Worm (Caenorhabditis elegans): Measurements from ENCODE around the gene srsx-13.
A peak's percentile ranks its signal among the peaks of the same experiment; 100 is the strongest.

srsx-13 gene

ce11 chrV:4964671-4965420 lies 18.1 kb downstream of the srsx-13 start (continued):
- TF ChIP-seq zfp-2 (tag; optimal IDR thresholded peaks at IDR 0.05) (no peak), jun-1 (tag; optimal IDR thresholded peaks at IDR 0.05) (no peak), php-3 (GFP tag; IDR thresholded peaks at IDR 0.05) (no peak), dve-1 (tag; optimal IDR thresholded peaks at IDR 0.05; ENCODE audit: insufficient read depth) (no peak), mxl-2 (GFP tag; conservative IDR thresholded peaks at IDR 0.05) (no peak), aly-2 (tag; optimal IDR thresholded peaks at IDR 0.05) (no peak), madf-9 (GFP tag; conservative IDR thresholded peaks at IDR 0.05) (no peak)

ce11 chrV:4964020-4964635 lies 18.9 kb downstream of the srsx-13 start:
- TF ChIP-seq rbr-2 (tag; optimal IDR thresholded peaks at IDR 0.05) (peak; percentile 0), zag-1 (tag; optimal IDR thresholded peaks at IDR 0.05) (no peak), unc-62 (GFP tag; optimal IDR thresholded peaks at IDR 0.05 in 1 of 2) (no peak), unc-62 (tag; optimal IDR thresholded peaks at IDR 0.05) (no peak), egl-43 (GFP tag; IDR thresholded peaks at IDR 0.05) (peak; percentile 31; the same call in 1 of the 2 replicates), set-16 (GFP tag; IDR thresholded peaks at IDR 0.05) (peak; percentile 63), nhr-42 (GFP tag; IDR thresholded peaks at IDR 0.05) (no peak), R02D3.7 (tag; optimal IDR thresholded peaks at IDR 0.05) (no peak), dmd-8 (GFP tag; IDR thresholded peaks at IDR 0.05) (peak; percentile 49; the same call in 1 of the 2 replicates), mdt-29 (GFP tag; IDR thresholded peaks at IDR 0.05) (no peak), daf-16 (GFP tag; optimal IDR thresholded peaks at IDR 0.05) (no peak), daf-16 (tag; optimal IDR thresholded peaks at IDR 0.05) (no peak), ceh-20 (GFP tag; IDR thresholded peaks at IDR 0.05) (no peak), nhr-11 (tag; optimal IDR thresholded peaks at IDR 0.05) (no peak), ceh-82 (tag; optimal IDR thresholded peaks at IDR 0.05) (no peak), nhr-111 (GFP tag; optimal IDR thresholded peaks at IDR 0.05) (no peak)

- TF ChIP-seq F49E8.2 (tag; optimal IDR thresholded peaks at IDR 0.05; ENCODE audit: borderline replicate concordance) (peak; percentile 76), cey-2 (tag; optimal IDR thresholded peaks at IDR 0.05; ENCODE audit: borderline replicate concordance, insufficient read depth) (no peak), lin-38 (GFP tag; IDR thresholded peaks at IDR 0.05) (peak; percentile 36; the same call in 1 of the 2 replicates)
Observed at ce11 chrV:4963606-4964005, 19.4 kb downstream of the srsx-13 start.

ce11 chrV:4962968-4963367 lies 20.0 kb downstream of the srsx-13 start, which contains the start of gene tam-1:
Gene tam-1, minus strand, starts transcription at chrV:4963102.
- TF ChIP-seq nhr-76 (tag; optimal IDR thresholded peaks at IDR 0.05), result no peak
- TF ChIP-seq egl-43 (GFP tag; IDR thresholded peaks at IDR 0.05), result no peak
- TF ChIP-seq mes-2 (tag; optimal IDR thresholded peaks at IDR 0.05; ENCODE audit: poor library complexity, severe bottlenecking), result peak; percentile 42
- TF ChIP-seq Y48G9A.11 (GFP tag; IDR thresholded peaks at IDR 0.05), result no peak
- TF ChIP-seq ceh-28 (tag; optimal IDR thresholded peaks at IDR 0.05), result peak; percentile 14
- peak; percentile 48; the same call in 1 of the 2 replicates for TF ChIP-seq hmg-1.1 (GFP tag; IDR thresholded peaks at IDR 0.05)
- no peak for TF ChIP-seq set-16 (GFP tag; IDR thresholded peaks at IDR 0.05)
- TF ChIP-seq tag-97 (GFP tag; IDR thresholded peaks at IDR 0.05), result no peak
- TF ChIP-seq unc-62 (GFP tag; optimal IDR thresholded peaks at IDR 0.05 in 1 of 2), result no peak
- TF ChIP-seq unc-62 (tag; optimal IDR thresholded peaks at IDR 0.05), result no peak
- no peak for TF ChIP-seq hif-1 (tag; optimal IDR thresholded peaks at IDR 0.05)
- TF ChIP-seq mep-1 (tag; optimal IDR thresholded peaks at IDR 0.05), result peak; percentile 3
- no peak for TF ChIP-seq ceh-32 (tag; optimal IDR thresholded peaks at IDR 0.05; ENCODE audit: poor library complexity)
- no peak for TF ChIP-seq nhr-237 (tag; optimal IDR thresholded peaks at IDR 0.05)
- TF ChIP-seq nhr-48 (tag; optimal IDR thresholded peaks at IDR 0.05), result no peak
- no peak for TF ChIP-seq nhr-6 (tag; optimal IDR thresholded peaks at IDR 0.05)
- TF ChIP-seq hlh-30 (tag; optimal IDR thresholded peaks at IDR 0.05; ENCODE audit: insufficient read depth), result peak; percentile 3

Data from whole organism, L4 larva.